1 fruit fly cellular context compared by ENCODE assay signal in the genomic region with DNA sequence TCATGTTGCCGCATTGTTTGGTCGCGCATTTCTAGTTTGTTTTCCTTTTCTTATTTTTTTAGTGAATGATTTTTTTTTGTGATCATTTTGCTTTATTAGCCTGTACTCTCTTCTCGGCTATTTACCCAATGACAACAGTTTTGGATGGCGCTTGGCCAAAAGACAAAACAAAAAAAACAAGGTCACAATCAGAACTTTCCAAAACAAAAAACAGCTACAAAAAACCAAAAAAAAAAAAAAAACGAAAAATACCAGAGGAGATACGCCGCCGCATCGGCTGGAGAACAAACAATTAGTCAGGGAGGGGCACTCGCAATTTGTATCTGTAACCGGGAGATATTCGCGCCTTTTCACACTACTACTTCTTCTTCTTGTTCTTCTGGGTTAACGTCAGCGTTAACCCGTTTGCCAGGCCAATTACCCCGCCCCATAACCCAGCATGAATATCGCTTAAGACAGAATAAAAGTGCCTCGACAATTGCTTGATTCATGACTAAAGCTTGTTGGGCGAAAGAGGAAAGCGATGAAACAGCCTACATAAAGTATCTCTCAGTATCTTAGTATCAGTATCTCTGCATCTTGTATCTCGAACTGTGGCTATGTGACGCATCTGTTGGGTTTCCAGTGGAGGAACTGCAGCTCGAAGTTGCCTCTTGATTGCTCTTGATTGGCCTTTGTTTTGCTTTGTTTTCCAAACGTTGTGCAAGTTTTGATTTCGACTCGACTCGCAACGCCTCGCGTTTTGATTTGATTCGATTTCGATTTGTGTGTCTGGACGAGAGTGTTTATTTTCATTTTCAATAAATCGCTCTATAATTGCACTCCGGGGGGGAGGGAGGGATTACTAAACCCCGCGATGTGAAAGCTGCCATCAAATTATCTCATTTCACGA.
TF ChIP-seq lines count a peak whose summit lies in the region.

No protein-coding gene starts in this region.

TF ChIP-seq in whole organism, embryonic, 481 proteins besides CTCF, POLR2A, EP300 and RAD21 (continued from another document):
- TF ChIP-seq nerfin-1 (tag; optimal IDR thresholded peaks at IDR 0.05; lab: Kevin White, UChicago) (no peak), abd-A (tag; optimal IDR thresholded peaks at IDR 0.05; lab: Kevin White, UChicago) (peak; percentile 71), Kr (GFP tag; optimal IDR thresholded peaks at IDR 0.05; lab: Kevin White, UChicago) (no peak), Blimp-1 (GFP tag; optimal IDR thresholded peaks at IDR 0.05; lab: Kevin White, UChicago) (peak; percentile 5), CG34376 (GFP tag; optimal IDR thresholded peaks at IDR 0.05; lab: Kevin White, UChicago) (no peak), grn (GFP tag; optimal IDR thresholded peaks at IDR 0.05; lab: Kevin White, UChicago) (peak; percentile 46), CG18764 (GFP tag; optimal IDR thresholded peaks at IDR 0.05; lab: Kevin White, UChicago) (no peak), Myb (GFP tag; optimal IDR thresholded peaks at IDR 0.05; lab: Kevin White, UChicago) (no peak), Deaf1 (tag; optimal IDR thresholded peaks at IDR 0.05; lab: Kevin White, UChicago) (no peak), wek (GFP tag; optimal IDR thresholded peaks at IDR 0.05; lab: Kevin White, UChicago) (no peak)
